Fruit fly (Drosophila melanogaster): Measurements from ENCODE around the gene CG43844.

Gene CG43844

DNA sequence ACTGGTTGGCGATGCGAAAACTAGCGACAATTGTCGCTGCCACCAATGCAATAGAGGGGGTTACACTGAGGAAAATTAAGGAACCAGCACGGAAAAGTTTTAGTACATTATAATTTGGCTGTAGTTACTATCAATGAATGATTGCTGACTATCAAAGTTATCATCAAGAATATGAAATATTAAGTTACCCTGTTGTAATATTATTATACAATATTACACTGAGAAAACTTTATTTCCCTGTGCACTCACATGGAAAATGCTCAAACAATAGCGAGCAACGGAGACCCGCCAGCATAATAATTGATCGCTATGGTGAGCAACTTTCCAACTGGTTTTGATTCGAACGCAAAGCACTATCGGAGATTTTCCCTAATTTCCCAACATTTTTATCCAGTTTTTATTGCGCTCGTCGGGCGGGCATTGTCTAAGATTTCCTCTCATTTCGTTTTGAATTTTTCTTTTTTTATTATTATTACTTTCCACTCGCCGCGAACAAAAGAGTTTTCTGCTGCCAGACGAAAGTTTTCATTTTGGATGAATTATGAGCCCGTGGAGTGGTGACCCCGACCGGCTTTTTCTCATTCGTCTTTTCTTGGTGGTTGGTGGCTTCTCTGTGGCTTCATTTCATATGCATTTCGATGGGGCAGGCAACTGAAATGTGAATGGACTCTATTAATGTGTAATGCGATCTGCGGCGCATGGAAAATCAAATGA lies 27.0 kb upstream of the CG43844 start (continued):
- TF ChIP-seq CG8089 (GFP tag; optimal IDR thresholded peaks at IDR 0.05) (peak; percentile 11), D (optimal IDR thresholded peaks at IDR 0.05) (no peak), D (GFP tag; optimal IDR thresholded peaks at IDR 0.05) (peak; percentile 80), CG11695 (GFP tag; IDR thresholded peaks at IDR 0.05) (peak; percentile 62; the same call in 2 of the 3 replicates), dati (GFP tag; IDR thresholded peaks at IDR 0.05) (peak; percentile 59; the same call in 1 of the 2 replicates), so (GFP tag; IDR thresholded peaks at IDR 0.05) (peak; percentile 74; the same call in 1 of the 3 replicates), CG17568 (GFP tag; optimal IDR thresholded peaks at IDR 0.05) (peak; percentile 56), tap (tag; optimal IDR thresholded peaks at IDR 0.05) (peak; percentile 56), CG2129 (GFP tag; IDR thresholded peaks at IDR 0.05; ENCODE audit: partially characterized antibody) (no peak), CG9437 (GFP tag; optimal IDR thresholded peaks at IDR 0.05) (peak; percentile 64), Gug (GFP tag; IDR thresholded peaks at IDR 0.05) (no peak; the same call in 3 of the 4 replicates), Oli (tag; optimal IDR thresholded peaks at IDR 0.05) (peak; percentile 88), Ada2b (GFP tag; IDR thresholded peaks at IDR 0.05) (peak; percentile 22; the same call in 1 of the 2 replicates), ab (GFP tag; optimal IDR thresholded peaks at IDR 0.05) (no peak), slou (GFP tag; optimal IDR thresholded peaks at IDR 0.05) (no peak), CG18764 (GFP tag; optimal IDR thresholded peaks at IDR 0.05) (peak; percentile 42), CG3065 (GFP tag; optimal IDR thresholded peaks at IDR 0.05) (peak; percentile 16), twi (tag; optimal IDR thresholded peaks at IDR 0.05) (peak; percentile 59), CG12104 (GFP tag; optimal IDR thresholded peaks at IDR 0.05) (no peak), Drgx (GFP tag; IDR thresholded peaks at IDR 0.05) (peak; percentile 92), CG4617 (GFP tag; optimal IDR thresholded peaks at IDR 0.05; ENCODE audit: borderline replicate concordance) (peak; percentile 4), kah (GFP tag; optimal IDR thresholded peaks at IDR 0.05) (peak; percentile 43), CG8388 (GFP tag; optimal IDR thresholded peaks at IDR 0.05) (peak; percentile 95), caup (GFP tag; optimal IDR thresholded peaks at IDR 0.05; ENCODE audit: severe bottlenecking) (no peak), CG5180 (GFP tag; optimal IDR thresholded peaks at IDR 0.05) (peak; percentile 60), bcd (GFP tag; optimal IDR thresholded peaks at IDR 0.05) (peak; percentile 55), CG18619 (GFP tag; optimal IDR thresholded peaks at IDR 0.05) (peak; percentile 62), Deaf1 (tag; optimal IDR thresholded peaks at IDR 0.05) (peak; percentile 15), PHDP (tag; optimal IDR thresholded peaks at IDR 0.05) (peak; percentile 84), row (GFP tag; IDR thresholded peaks at IDR 0.05) (peak; percentile 79), pita (GFP tag; optimal IDR thresholded peaks at IDR 0.05) (no peak), CG2678 (tag; optimal IDR thresholded peaks at IDR 0.05) (peak; percentile 75), exex (tag; optimal IDR thresholded peaks at IDR 0.05) (no peak), Atf3 (GFP tag; optimal IDR thresholded peaks at IDR 0.05) (peak; percentile 13), bsh (GFP tag; optimal IDR thresholded peaks at IDR 0.05) (peak in 1 of 2 experiments; percentile 95), dmrt99B (tag; optimal IDR thresholded peaks at IDR 0.05) (peak; percentile 87), esg (GFP tag; conservative IDR thresholded peaks at IDR 0.05) (peak; percentile 65), CG6254 (GFP tag; optimal IDR thresholded peaks at IDR 0.05) (peak; percentile 63), CG11696 (GFP tag; IDR thresholded peaks at IDR 0.05) (0 out of 2 replicates have a peak, but pooled peaks have one; percentile 19), cad (GFP tag; optimal IDR thresholded peaks at IDR 0.05) (no peak), stwl (tag; optimal IDR thresholded peaks at IDR 0.05) (no peak), CG1602 (GFP tag; optimal IDR thresholded peaks at IDR 0.05) (peak; percentile 69), Lim3 (GFP tag; IDR thresholded peaks at IDR 0.05) (no peak), peb (GFP tag; IDR thresholded peaks at IDR 0.05) (peak; percentile 67), ato (GFP tag; IDR thresholded peaks at IDR 0.05; ENCODE audit: partially characterized antibody) (no peak), lilli (GFP tag; optimal IDR thresholded peaks at IDR 0.05) (peak; percentile 42), CG33557 (GFP tag; optimal IDR thresholded peaks at IDR 0.05) (peak; percentile 79), Hsf (GFP tag; optimal IDR thresholded peaks at IDR 0.05) (peak; percentile 55), CG11247 (GFP tag; IDR thresholded peaks at IDR 0.05) (no peak; the same call in 1 of the 2 replicates)

Measured in whole organism, embryonic.